Fruit fly (Drosophila melanogaster) whole organism, prepupa: ENCODE measurements around the gene CG43886.

Experiments used
- Blimp-1 ChIP-seq: fragments of 200-800 bp; sonication (Bioruptor generic); optimal IDR thresholded peaks from 3 replicates; lab custom pipeline; 2017; ENCODE audit warnings: missing biosample characterization, missing genetic modification characterization, mild to moderate bottlenecking, moderate library complexity, missing genetic modification reagents
- CG10669 ChIP-seq: fragments of 200-800 bp; sonication (Bioruptor generic); optimal IDR thresholded peaks from 3 replicates; lab custom pipeline; 2018; ENCODE audit warnings: missing biosample characterization, mild to moderate bottlenecking, missing genetic modification characterization, moderate library complexity
- CG11902 ChIP-seq: fragments of 200-800 bp; sonication (Bioruptor generic); optimal IDR thresholded peaks from 3 replicates; lab custom pipeline; 2016; ENCODE audit warnings: missing biosample characterization, missing genetic modification characterization
- CG15336 ChIP-seq: fragments of 200-800 bp; sonication (Bioruptor generic); IDR thresholded peaks from 2 replicates; pipeline ENCODE4 v1.3.6; 2022; ENCODE audit warnings: missing biosample characterization, missing genetic modification characterization
- CG3032 ChIP-seq: fragments of 200-800 bp; optimal IDR thresholded peaks from 2 replicates; lab custom pipeline; 2019; ENCODE audit warnings: missing biosample characterization, mild to moderate bottlenecking, missing genetic modification characterization, moderate library complexity
- CG31627 ChIP-seq: fragments of 200-800 bp; sonication (Bioruptor generic); optimal IDR thresholded peaks from 3 replicates; lab custom pipeline; 2016; ENCODE audit warnings: missing biosample characterization, missing genetic modification characterization
- CG32006 ChIP-seq: fragments of 200-800 bp; sonication (Bioruptor generic); optimal IDR thresholded peaks from 3 replicates; lab custom pipeline; 2017; ENCODE audit warnings: missing biosample characterization, mild to moderate bottlenecking, missing genetic modification characterization
- CG34406 ChIP-seq: fragments of 200-800 bp; sonication (Bioruptor generic); optimal IDR thresholded peaks from 3 replicates; lab custom pipeline; 2016; ENCODE audit warnings: missing biosample characterization, missing genetic modification characterization
- CG3919 ChIP-seq: fragments of 200-800 bp; sonication (Bioruptor generic); optimal IDR thresholded peaks from 3 replicates; lab custom pipeline; 2016; ENCODE audit warnings: missing biosample characterization, missing genetic modification characterization
- CG4318 ChIP-seq: fragments of 200-800 bp; sonication (Bioruptor generic); optimal IDR thresholded peaks from 3 replicates; lab custom pipeline; 2017; ENCODE audit warnings: missing biosample characterization, mild to moderate bottlenecking, missing genetic modification characterization
- CG6163 ChIP-seq: fragments of 200-800 bp; sonication (Bioruptor generic); IDR thresholded peaks from 3 replicates; pipeline ENCODE4 v1.3.6; 2022; ENCODE audit warnings: missing biosample characterization, missing genetic modification characterization
- CG6792 ChIP-seq: fragments of 200-800 bp; sonication (Bioruptor generic); optimal IDR thresholded peaks from 3 replicates; lab custom pipeline; 2016; ENCODE audit warnings: missing biosample characterization, missing genetic modification characterization
- CG6808 ChIP-seq: fragments of 200-800 bp; sonication (Bioruptor generic); optimal IDR thresholded peaks from 3 replicates; lab custom pipeline; 2017; ENCODE audit warnings: missing biosample characterization, missing genetic modification characterization, mild to moderate bottlenecking, moderate library complexity, missing genetic modification reagents
- CG6854 ChIP-seq: fragments of 200-800 bp; sonication (Bioruptor generic); optimal IDR thresholded peaks from 2 replicates; lab custom pipeline; 2017; ENCODE audit warnings: missing biosample characterization, mild to moderate bottlenecking, missing genetic modification characterization
- CG7368 ChIP-seq: fragments of 200-800 bp; sonication (Bioruptor generic); optimal IDR thresholded peaks from 3 replicates; lab custom pipeline; 2016; ENCODE audit warnings: missing biosample characterization, missing genetic modification characterization
- CG8119 ChIP-seq: fragments of 200-800 bp; sonication (Bioruptor generic); IDR thresholded peaks from 3 replicates; pipeline ENCODE4 v1.3.6; 2022; ENCODE audit warnings: missing biosample characterization, missing genetic modification characterization
- CG8632 ChIP-seq: fragments of 200-800 bp; sonication (Bioruptor generic); optimal IDR thresholded peaks from 3 replicates; lab custom pipeline; 2016; ENCODE audit warnings: missing biosample characterization, missing genetic modification characterization
- Eip78C ChIP-seq: fragments of 200-800 bp; sonication (Bioruptor generic); peaks from one replicate; lab custom pipeline; 2016; ENCODE audit warnings: missing biosample characterization, missing genetic modification characterization
- Ets96B ChIP-seq: fragments of 200-800 bp; optimal IDR thresholded peaks from 2 replicates; lab custom pipeline; 2019; ENCODE audit warnings: missing biosample characterization, mild to moderate bottlenecking, missing genetic modification characterization, moderate library complexity
- Hr38 ChIP-seq: sonication (Bioruptor generic); optimal IDR thresholded peaks from 2 replicates; lab custom pipeline; 2016; ENCODE audit warnings: missing biosample characterization, missing genetic modification characterization
- Hr39 ChIP-seq: fragments of 200-800 bp; sonication (Bioruptor generic); optimal IDR thresholded peaks from 2 replicates; lab custom pipeline; 2016; ENCODE audit warnings: missing biosample characterization, missing genetic modification characterization
- Met ChIP-seq: fragments of 200-800 bp; sonication (Bioruptor generic); optimal IDR thresholded peaks from 3 replicates; lab custom pipeline; 2016; ENCODE audit warnings: missing biosample characterization, missing genetic modification characterization
- OdsH ChIP-seq: fragments of 200-800 bp; sonication (Bioruptor generic); optimal IDR thresholded peaks from 3 replicates; lab custom pipeline; 2016; ENCODE audit warnings: missing biosample characterization, missing genetic modification characterization
- Smox ChIP-seq: fragments of 200-800 bp; sonication (Bioruptor generic); optimal IDR thresholded peaks from 3 replicates; lab custom pipeline; 2016; ENCODE audit warnings: missing biosample characterization, missing genetic modification characterization
- Sox102F ChIP-seq: fragments of 200-800 bp; sonication (Bioruptor generic); optimal IDR thresholded peaks from 2 replicates; lab custom pipeline; 2016; ENCODE audit warnings: missing biosample characterization, mild to moderate bottlenecking, missing genetic modification characterization
- Sox14 ChIP-seq: fragments of 200-800 bp; sonication (Bioruptor generic); optimal IDR thresholded peaks from 3 replicates; lab custom pipeline; 2016; ENCODE audit warnings: missing biosample characterization, missing genetic modification characterization
- Sox15 ChIP-seq: fragments of 200-800 bp; sonication (Bioruptor generic); optimal IDR thresholded peaks from 3 replicates; lab custom pipeline; 2016; ENCODE audit warnings: missing biosample characterization, missing genetic modification characterization
- achi ChIP-seq: fragments of 200-800 bp; sonication (Bioruptor generic); optimal IDR thresholded peaks from 3 replicates; lab custom pipeline; 2016; ENCODE audit warnings: missing biosample characterization, missing genetic modification characterization
- acj6 ChIP-seq: fragments of 200-800 bp; sonication (Bioruptor generic); optimal IDR thresholded peaks from 3 replicates; lab custom pipeline; 2016; ENCODE audit warnings: missing biosample characterization, missing genetic modification characterization
- cyc ChIP-seq: fragments of 200-800 bp; sonication (Bioruptor generic); optimal IDR thresholded peaks from 3 replicates; lab custom pipeline; 2016; ENCODE audit warnings: missing biosample characterization, missing genetic modification characterization
- dac ChIP-seq: fragments of 200-800 bp; sonication (Bioruptor generic); optimal IDR thresholded peaks from 2 replicates; lab custom pipeline; 2017; ENCODE audit warnings: missing biosample characterization, mild to moderate bottlenecking, missing genetic modification characterization
- dsx ChIP-seq: fragments of 200-800 bp; optimal IDR thresholded peaks from 3 replicates; lab custom pipeline; 2019; ENCODE audit warnings: missing biosample characterization, mild to moderate bottlenecking, missing genetic modification characterization, moderate library complexity; ENCODE audit not compliant: poor library complexity, severe bottlenecking
- eg ChIP-seq: fragments of 200-800 bp; sonication (Bioruptor generic); IDR thresholded peaks from 3 replicates; pipeline ENCODE4 v1.3.6; 2022; ENCODE audit warnings: missing biosample characterization, missing genetic modification characterization
- esn ChIP-seq: fragments of 200-800 bp; sonication (Bioruptor generic); optimal IDR thresholded peaks from 2 replicates; lab custom pipeline; 2016; ENCODE audit warnings: missing biosample characterization, mild to moderate bottlenecking, missing genetic modification characterization, moderate library complexity
- fd59A ChIP-seq: fragments of 200-800 bp; sonication (Bioruptor generic); optimal IDR thresholded peaks from 2 replicates; lab custom pipeline; 2017; ENCODE audit warnings: missing biosample characterization, mild to moderate bottlenecking, missing genetic modification characterization, missing genetic modification reagents
- lz ChIP-seq: fragments of 200-800 bp; sonication (Bioruptor generic); optimal IDR thresholded peaks from 3 replicates; lab custom pipeline; 2016; ENCODE audit warnings: missing biosample characterization, missing genetic modification characterization
- net ChIP-seq: fragments of 200-800 bp; sonication (Bioruptor generic); optimal IDR thresholded peaks from 3 replicates; lab custom pipeline; 2016; ENCODE audit warnings: missing biosample characterization, missing genetic modification characterization
- pdm3 ChIP-seq: fragments of 200-800 bp; sonication (Bioruptor generic); optimal IDR thresholded peaks from 3 replicates; lab custom pipeline; 2016; ENCODE audit warnings: missing biosample characterization, missing genetic modification characterization
- salr ChIP-seq, 2 experiments: fragments of 200-800 bp; sonication (Bioruptor generic); optimal IDR thresholded peaks; 3 replicates each; lab custom pipeline; 2016 to 2018; ENCODE audit warnings: missing biosample characterization in 2 of 2, missing genetic modification characterization in 2 of 2, mild to moderate bottlenecking in 1 of 2
- ss ChIP-seq, 2 experiments: fragments of 200-800 bp; sonication (Bioruptor generic); optimal IDR thresholded peaks; 2 replicates in 1 of 2; 3 replicates in 1 of 2; lab custom pipeline; 2017 to 2018; ENCODE audit warnings: mild to moderate bottlenecking in 2 of 2, missing biosample characterization in 2 of 2, missing genetic modification characterization in 2 of 2, moderate library complexity in 1 of 2
- svp ChIP-seq: fragments of 200-800 bp; sonication (Bioruptor generic); peaks from one replicate; lab custom pipeline; 2016; ENCODE audit warnings: missing biosample characterization, missing genetic modification characterization
- topi ChIP-seq: fragments of 200-800 bp; sonication (Bioruptor generic); optimal IDR thresholded peaks from 3 replicates; lab custom pipeline; 2016; ENCODE audit warnings: missing biosample characterization, missing genetic modification characterization
- vri ChIP-seq: fragments of 200-800 bp; sonication (Bioruptor generic); optimal IDR thresholded peaks from 3 replicates; lab custom pipeline; 2016; ENCODE audit warnings: missing biosample characterization, mild to moderate bottlenecking, missing genetic modification characterization

CG43886 gene

dm6 chr3L:8115864-8116528, 43.6 kb downstream of the CG43886 start, which contains the start of the genes Arp3 and msk (continued):
- 0 out of 3 replicates have a peak, but pooled peaks have one; percentile 41 for TF ChIP-seq eg
- no peak for TF ChIP-seq CG32006 (GFP tag; lab: Kevin White, UChicago)
- TF ChIP-seq ss (GFP tag; optimal IDR thresholded peaks at IDR 0.05; lab: Kevin White, UChicago), result no peak
- TF ChIP-seq CG8632 (GFP tag; lab: Kevin White, UChicago), result peak; percentile 26
- TF ChIP-seq CG3919 (GFP tag; lab: Kevin White, UChicago), result peak; percentile 83
- peak; percentile 38 for TF ChIP-seq dac (GFP tag; lab: Kevin White, UChicago)
- peak; percentile 80 for TF ChIP-seq achi
- TF ChIP-seq Met (GFP tag; lab: Kevin White, UChicago), result no peak
- no peak for TF ChIP-seq CG4318 (GFP tag; lab: Kevin White, UChicago)
- TF ChIP-seq cyc (GFP tag; lab: Kevin White, UChicago), result peak; percentile 85
- TF ChIP-seq fd59A, result no peak
- TF ChIP-seq Sox102F, result no peak
- peak; percentile 64 for TF ChIP-seq Sox15 (GFP tag; lab: Kevin White, UChicago)
- TF ChIP-seq CG15336 (GFP tag; lab: Robert Waterston, UW), result no peak
- TF ChIP-seq Smox (GFP tag; lab: Kevin White, UChicago), result no peak
- TF ChIP-seq CG31627 (GFP tag; lab: Kevin White, UChicago), result peak; percentile 86
- TF ChIP-seq lz (GFP tag; lab: Kevin White, UChicago), result peak; percentile 80
- TF ChIP-seq CG7368, result peak; percentile 67
- no peak for TF ChIP-seq Blimp-1
- TF ChIP-seq CG8119 (GFP tag; lab: Robert Waterston, UW), result peak; percentile 26; the same call in 1 of the 3 replicates
- TF ChIP-seq CG10669 (GFP tag; lab: Kevin White, UChicago), result no peak
- no peak for TF ChIP-seq vri (GFP tag; lab: Kevin White, UChicago)
- TF ChIP-seq CG34406 (GFP tag; lab: Kevin White, UChicago), result peak; percentile 61
- TF ChIP-seq salr (GFP tag; optimal IDR thresholded peaks at IDR 0.05; lab: Kevin White, UChicago), result peak in 1 of 2 experiments; percentile 39
- TF ChIP-seq CG6854, result no peak
- no peak for TF ChIP-seq Eip78C (GFP tag; lab: Kevin White, UChicago)
- no peak for TF ChIP-seq pdm3 (GFP tag; lab: Kevin White, UChicago)
- TF ChIP-seq Sox14 (GFP tag; lab: Kevin White, UChicago), result peak; percentile 82
- no peak for TF ChIP-seq acj6
- TF ChIP-seq Ets96B (tag; lab: Kevin White, UChicago), result peak; percentile 51
- TF ChIP-seq CG11902 (GFP tag; lab: Kevin White, UChicago), result peak; percentile 66
- no peak for TF ChIP-seq dsx (GFP tag; lab: Kevin White, UChicago)
- peak; percentile 27 for TF ChIP-seq Hr38
- peak; percentile 67 for TF ChIP-seq CG6792
- no peak for TF ChIP-seq OdsH
- TF ChIP-seq Hr39, result no peak
- TF ChIP-seq CG6808, result no peak
- no peak for TF ChIP-seq net (GFP tag; lab: Kevin White, UChicago)
- TF ChIP-seq svp (GFP tag; lab: Kevin White, UChicago), result no peak
- TF ChIP-seq topi (GFP tag; lab: Kevin White, UChicago), result peak; percentile 78

- TF ChIP-seq CG3032 (tag; lab: Kevin White, UChicago), result no peak
- 0 out of 3 replicates have a peak, but pooled peaks have one; percentile 20 for TF ChIP-seq CG6163
- peak; percentile 60 for TF ChIP-seq esn (GFP tag; lab: Kevin White, UChicago)
- TF ChIP-seq Blimp-1, result peak; percentile 94
These were observed 49.4 kb downstream of the CG43886 start, which contains the start of gene Nulp1 for dm6 chr3L:8110171-8110570. Nulp1 (plus strand) TSS chr3L:8110368.
